Worm (Caenorhabditis elegans) whole organism, early embryonic: ENCODE results near the gene srh-115.

Experiments used
- ama-1 ChIP-seq: fragments of 150-350 bp; optimal IDR thresholded peaks from 2 replicates; lab custom pipeline; 2014
- ceh-13 ChIP-seq: fragments of 200-800 bp; sonication (Bioruptor generic); optimal IDR thresholded peaks from 2 replicates; lab custom pipeline; 2018; ENCODE audit warnings: mild to moderate bottlenecking, missing genetic modification characterization, missing compliant biosample characterization
- ceh-36 ChIP-seq: sonication (generic microtip); optimal IDR thresholded peaks from 2 replicates; lab custom pipeline; 2016; ENCODE audit warnings: missing genetic modification characterization, inconsistent platforms, missing compliant biosample characterization
- ets-7 ChIP-seq: sonication (generic microtip); optimal IDR thresholded peaks from 2 replicates; lab custom pipeline; 2016; ENCODE audit warnings: missing genotype, missing genetic modification characterization, missing compliant biosample characterization
- flt-1 ChIP-seq: fragments of 200-800 bp; sonication (Bioruptor generic); IDR thresholded peaks from 2 replicates; pipeline ENCODE4 v1.3.6; 2022; ENCODE audit warnings: missing genetic modification characterization, missing compliant biosample characterization
- hmbx-1 ChIP-seq: sonication (generic microtip); optimal IDR thresholded peaks from 2 replicates; lab custom pipeline; 2016; ENCODE audit warnings: mild to moderate bottlenecking, missing genetic modification characterization, missing compliant biosample characterization
- sea-1 ChIP-seq: fragments of 200-800 bp; sonication (Bioruptor generic); conservative IDR thresholded peaks from 2 replicates; pipeline ENCODE4 v1.3.6; 2022; ENCODE audit warnings: missing genetic modification characterization, missing compliant biosample characterization

DNA sequence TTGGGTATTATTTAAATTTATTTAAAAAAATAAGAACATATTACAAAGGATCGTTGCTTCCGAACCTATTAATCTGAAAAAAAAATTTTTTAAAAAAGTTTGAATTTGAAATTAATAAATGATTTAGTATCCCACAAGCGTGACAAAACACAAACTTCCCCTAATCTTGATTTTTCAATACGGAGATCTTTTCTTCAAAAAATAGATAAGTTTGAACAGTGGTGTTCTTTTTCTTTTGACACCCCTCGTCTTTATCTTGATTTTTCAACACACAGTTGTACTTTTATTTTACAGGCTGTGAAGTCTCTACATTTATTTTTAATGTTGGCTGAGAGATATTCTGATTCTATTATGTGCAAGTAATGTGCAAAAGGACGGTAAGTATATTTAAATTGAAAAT, 19.2 kb upstream of the srh-115 start, which contains the start of gene T19C9.10:
- TF ChIP-seq ama-1 (lab: Kevin White, UChicago) (no peak), ceh-36 (tag; lab: Kevin White, UChicago) (no peak), ets-7 (tag; lab: Kevin White, UChicago) (no peak), flt-1 (GFP tag; lab: Robert Waterston, UW) (no peak), sea-1 (GFP tag; lab: Robert Waterston, UW) (no peak), hmbx-1 (tag; lab: Kevin White, UChicago) (no peak), ceh-13 (GFP tag; lab: Kevin White, UChicago) (no peak)
